Worm (Caenorhabditis elegans): ENCODE measurements around the gene T07F12.2.

DNA sequence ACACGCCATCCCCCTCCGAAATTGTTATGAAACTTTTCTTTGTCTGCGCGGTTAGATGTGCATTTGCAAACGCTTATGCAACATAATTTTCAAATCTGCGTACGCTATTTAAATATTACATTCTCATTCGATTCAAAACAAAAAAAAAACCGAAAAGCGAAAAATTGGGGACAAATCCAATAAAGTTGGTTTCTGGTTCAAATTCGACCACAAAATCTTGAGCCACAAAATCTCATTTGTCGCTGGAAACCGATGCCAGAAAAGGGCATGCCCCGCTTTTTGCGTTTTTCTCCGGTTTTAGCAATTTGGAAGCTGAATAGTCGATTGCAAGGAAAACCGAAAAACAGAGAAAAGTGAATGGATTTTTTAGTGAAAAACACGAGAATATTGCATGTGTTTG, 42.0 kb downstream of the T07F12.2 start:
- TF ChIP-seq F13C5.2 (tag; optimal IDR thresholded peaks at IDR 0.05) (no peak), ama-1 (optimal IDR thresholded peaks at IDR 0.05) (no peak), tbx-11 (GFP tag; IDR thresholded peaks at IDR 0.05) (no peak), pes-1 (GFP tag; IDR thresholded peaks at IDR 0.05) (no peak)

All from whole organism, early embryonic.